Fruit fly (Drosophila melanogaster) whole organism, embryonic: ENCODE measurements around the gene CG43051.

Experiments
- ATbp ChIP-seq: fragments of 200-800 bp; sonication (Bioruptor generic); optimal IDR thresholded peaks from 2 replicates; lab custom pipeline; 2017; ENCODE audit warnings: missing biosample characterization, mild to moderate bottlenecking, missing genetic modification characterization, missing genetic modification reagents
- Abd-B ChIP-seq: fragments of 200-800 bp; sonication (Bioruptor generic); optimal IDR thresholded peaks from 2 replicates; lab custom pipeline; 2018; ENCODE audit warnings: missing biosample characterization, mild to moderate bottlenecking, missing genetic modification characterization, moderate library complexity
- Antp ChIP-seq: fragments of 200-800 bp; sonication (Bioruptor generic); optimal IDR thresholded peaks from 3 replicates; lab custom pipeline; 2016; ENCODE audit warnings: missing biosample characterization, missing genetic modification characterization
- Atf6 ChIP-seq: fragments of 200-800 bp; sonication (Bioruptor generic); IDR thresholded peaks from 2 replicates; pipeline ENCODE4 v1.3.6; 2022; ENCODE audit warnings: missing biosample characterization, missing genetic modification characterization
- Bdp1 ChIP-seq: fragments of 200-800 bp; sonication (Bioruptor generic); optimal IDR thresholded peaks from 3 replicates; lab custom pipeline; 2016; ENCODE audit warnings: missing biosample characterization, missing genetic modification characterization
- CG11695 ChIP-seq: fragments of 200-800 bp; sonication (Bioruptor generic); IDR thresholded peaks from 3 replicates; pipeline ENCODE4 v1.3.6; 2022; ENCODE audit warnings: missing biosample characterization, missing genetic modification characterization
- CG1233 ChIP-seq: fragments of 200-800 bp; sonication (Bioruptor generic); optimal IDR thresholded peaks from 4 replicates; lab custom pipeline; 2018; ENCODE audit warnings: missing biosample characterization, mild to moderate bottlenecking, missing genetic modification characterization
- CG14441 ChIP-seq: fragments of 200-800 bp; sonication (Bioruptor generic); IDR thresholded peaks from 2 replicates; pipeline ENCODE4 v1.3.6; 2022; ENCODE audit warnings: missing biosample characterization, missing genetic modification characterization
- CG15073 ChIP-seq: fragments of 200-800 bp; sonication (Bioruptor generic); optimal IDR thresholded peaks from 2 replicates; lab custom pipeline; 2016; ENCODE audit warnings: missing biosample characterization, missing genetic modification characterization
- CG17359 ChIP-seq: fragments of 200-800 bp; sonication (Bioruptor generic); optimal IDR thresholded peaks from 3 replicates; lab custom pipeline; 2018; ENCODE audit warnings: missing biosample characterization, mild to moderate bottlenecking, missing genetic modification characterization, moderate library complexity
- CG17361 ChIP-seq: fragments of 200-800 bp; sonication (Bioruptor generic); IDR thresholded peaks from 3 replicates; pipeline ENCODE4 v1.3.6; 2022; ENCODE audit warnings: missing biosample characterization, missing genetic modification characterization
- CG17912 ChIP-seq: fragments of 200-800 bp; sonication (Bioruptor generic); optimal IDR thresholded peaks from 2 replicates; lab custom pipeline; 2018; ENCODE audit warnings: missing biosample characterization, mild to moderate bottlenecking, missing genetic modification characterization
- CG2116 ChIP-seq: fragments of 200-800 bp; sonication (Bioruptor generic); optimal IDR thresholded peaks from 3 replicates; lab custom pipeline; 2018; ENCODE audit warnings: missing biosample characterization, mild to moderate bottlenecking, missing genetic modification characterization
- CG2120 ChIP-seq: fragments of 200-800 bp; sonication (Bioruptor generic); optimal IDR thresholded peaks from 3 replicates; lab custom pipeline; 2016; ENCODE audit warnings: missing biosample characterization, missing genetic modification characterization
- CG30403 ChIP-seq: fragments of 200-800 bp; sonication (Bioruptor generic); optimal IDR thresholded peaks from 3 replicates; lab custom pipeline; 2016; ENCODE audit warnings: missing biosample characterization, missing genetic modification characterization
- CG30431 ChIP-seq: fragments of 200-800 bp; sonication (Bioruptor generic); optimal IDR thresholded peaks from 2 replicates; lab custom pipeline; 2017; ENCODE audit warnings: missing biosample characterization, missing genetic modification characterization
- CG34422 ChIP-seq: fragments of 200-800 bp; sonication (Bioruptor generic); IDR thresholded peaks from 3 replicates; pipeline ENCODE4 v1.3.6; 2022; ENCODE audit warnings: missing biosample characterization, missing genetic modification characterization
- CG3838 ChIP-seq: fragments of 200-800 bp; sonication (Bioruptor generic); optimal IDR thresholded peaks from 3 replicates; lab custom pipeline; 2016; ENCODE audit warnings: missing biosample characterization, missing genetic modification characterization
- CG4282 ChIP-seq: fragments of 200-800 bp; sonication (Bioruptor generic); optimal IDR thresholded peaks from 2 replicates; lab custom pipeline; 2016; ENCODE audit warnings: missing biosample characterization, missing genetic modification characterization
- CG4854 ChIP-seq: fragments of 200-800 bp; sonication (Bioruptor generic); optimal IDR thresholded peaks from 2 replicates; lab custom pipeline; 2016; ENCODE audit warnings: missing biosample characterization, missing genetic modification characterization, inconsistent platforms
- CG6175 ChIP-seq: fragments of 200-800 bp; sonication (Bioruptor generic); IDR thresholded peaks from 3 replicates; pipeline ENCODE4 v1.3.6; 2022; ENCODE audit warnings: missing biosample characterization, missing genetic modification characterization
- CG6854 ChIP-seq: fragments of 200-800 bp; sonication (Bioruptor generic); optimal IDR thresholded peaks from 3 replicates; lab custom pipeline; 2017; ENCODE audit warnings: missing biosample characterization, mild to moderate bottlenecking, missing genetic modification characterization
- CG8359 ChIP-seq: fragments of 200-800 bp; sonication (Bioruptor generic); optimal IDR thresholded peaks from 2 replicates; lab custom pipeline; 2017; ENCODE audit warnings: missing biosample characterization, mild to moderate bottlenecking, missing genetic modification characterization, borderline replicate concordance
- CG8944 ChIP-seq: fragments of 200-800 bp; sonication (Bioruptor generic); optimal IDR thresholded peaks from 3 replicates; lab custom pipeline; 2016; ENCODE audit warnings: missing biosample characterization, missing genetic modification characterization
- CG9727 ChIP-seq: fragments of 200-800 bp; sonication (Bioruptor generic); optimal IDR thresholded peaks from 3 replicates; lab custom pipeline; 2017; ENCODE audit warnings: missing biosample characterization, mild to moderate bottlenecking, missing genetic modification characterization
- CkIIα-i1 ChIP-seq: fragments of 200-800 bp; sonication (Bioruptor generic); IDR thresholded peaks from 2 replicates; pipeline ENCODE4 v1.3.6; 2022; ENCODE audit warnings: missing biosample characterization, missing genetic modification characterization
- H2.0 ChIP-seq: fragments of 200-800 bp; sonication (Bioruptor generic); IDR thresholded peaks from 2 replicates; pipeline ENCODE4 v1.3.6; 2022; ENCODE audit warnings: missing biosample characterization, missing genetic modification characterization
- Jarid2 ChIP-seq: fragments of 200-800 bp; sonication (Bioruptor generic); optimal IDR thresholded peaks from 3 replicates; lab custom pipeline; 2017; ENCODE audit warnings: mild to moderate bottlenecking, missing biosample characterization, missing genetic modification reagents, missing genetic modification characterization
- Kr ChIP-seq: fragments of 200-800 bp; sonication (Bioruptor generic); optimal IDR thresholded peaks from 2 replicates; lab custom pipeline; 2017; ENCODE audit warnings: missing biosample characterization, mild to moderate bottlenecking, missing genetic modification characterization
- MESR4 ChIP-seq: fragments of 200-800 bp; sonication (Bioruptor generic); optimal IDR thresholded peaks from 2 replicates; lab custom pipeline; 2018; ENCODE audit warnings: missing biosample characterization, mild to moderate bottlenecking, missing genetic modification characterization, moderate library complexity
- Mes4 ChIP-seq: fragments of 200-800 bp; sonication (Bioruptor generic); optimal IDR thresholded peaks from 2 replicates; lab custom pipeline; 2016; ENCODE audit warnings: missing biosample characterization, missing genetic modification characterization
- NK7.1 ChIP-seq: fragments of 200-800 bp; sonication (Bioruptor generic); optimal IDR thresholded peaks from 3 replicates; lab custom pipeline; 2016; ENCODE audit warnings: missing biosample characterization, missing genetic modification characterization
- Side ChIP-seq: fragments of 200-800 bp; sonication (Bioruptor generic); optimal IDR thresholded peaks from 2 replicates; lab custom pipeline; 2016; ENCODE audit warnings: missing biosample characterization, missing genetic modification characterization
- Sry-β ChIP-seq: fragments of 200-800 bp; sonication (Bioruptor generic); optimal IDR thresholded peaks from 2 replicates; lab custom pipeline; 2018; ENCODE audit warnings: missing biosample characterization, mild to moderate bottlenecking, missing genetic modification characterization, moderate library complexity
- Ssrp ChIP-seq: fragments of 200-800 bp; sonication (Bioruptor generic); optimal IDR thresholded peaks from 2 replicates; lab custom pipeline; 2018; ENCODE audit warnings: missing biosample characterization, mild to moderate bottlenecking, missing genetic modification characterization, moderate library complexity
- Usf ChIP-seq: fragments of 200-800 bp; sonication (Bioruptor generic); optimal IDR thresholded peaks from 2 replicates; lab custom pipeline; 2017; ENCODE audit warnings: missing genotype, missing biosample characterization, missing genetic modification characterization
- abd-A ChIP-seq: fragments of 200-800 bp; sonication (Bioruptor generic); optimal IDR thresholded peaks from 3 replicates; lab custom pipeline; 2019; ENCODE audit warnings: missing biosample characterization, mild to moderate bottlenecking, missing genetic modification characterization, moderate library complexity
- ara ChIP-seq: fragments of 200-800 bp; sonication (Bioruptor generic); IDR thresholded peaks from 2 replicates; pipeline ENCODE4 v1.3.6; 2022; ENCODE audit warnings: missing biosample characterization, missing genetic modification characterization
- cas ChIP-seq: fragments of 200-800 bp; sonication (Bioruptor generic); IDR thresholded peaks from 2 replicates; pipeline ENCODE4 v1.3.6; 2022; ENCODE audit warnings: missing biosample characterization, missing genetic modification characterization
- caup ChIP-seq: fragments of 200-800 bp; sonication (Bioruptor generic); optimal IDR thresholded peaks from 3 replicates; lab custom pipeline; 2017; ENCODE audit warnings: missing biosample characterization, mild to moderate bottlenecking, missing genetic modification characterization, moderate library complexity; ENCODE audit not compliant: severe bottlenecking
- dm ChIP-seq: fragments of 200-800 bp; sonication (Bioruptor generic); optimal IDR thresholded peaks from 3 replicates; lab custom pipeline; 2016; ENCODE audit warnings: missing biosample characterization, missing genetic modification characterization
- esg ChIP-seq: fragments of 200-800 bp; sonication (Bioruptor generic); conservative IDR thresholded peaks from 2 replicates; pipeline ENCODE4 v1.3.6; 2022; ENCODE audit warnings: missing biosample characterization, missing genetic modification characterization
- eyg ChIP-seq: fragments of 200-800 bp; sonication (Bioruptor generic); optimal IDR thresholded peaks from 3 replicates; lab custom pipeline; 2016; ENCODE audit warnings: missing biosample characterization, missing genetic modification characterization
- klu ChIP-seq: fragments of 200-800 bp; sonication (Bioruptor generic); IDR thresholded peaks from 2 replicates; pipeline ENCODE4 v1.3.6; 2022; ENCODE audit warnings: missing biosample characterization, missing genetic modification characterization
- mld ChIP-seq: fragments of 200-800 bp; sonication (Bioruptor generic); IDR thresholded peaks from 3 replicates; pipeline ENCODE4 v1.3.6; 2022; ENCODE audit warnings: missing biosample characterization, missing genetic modification characterization; ENCODE audit not compliant: partially characterized antibody
- nom ChIP-seq: fragments of 200-800 bp; sonication (Bioruptor generic); optimal IDR thresholded peaks from 2 replicates; lab custom pipeline; 2017; ENCODE audit warnings: missing biosample characterization, missing genetic modification characterization, mild to moderate bottlenecking, moderate library complexity, missing genetic modification reagents
- run ChIP-seq: fragments of 200-800 bp; sonication (Bioruptor generic); optimal IDR thresholded peaks from 3 replicates; lab custom pipeline; 2018; ENCODE audit warnings: missing biosample characterization, mild to moderate bottlenecking, missing genetic modification characterization
- sens ChIP-seq: fragments of 200-800 bp; sonication (Bioruptor generic); peaks from one replicate; lab custom pipeline; 2016; ENCODE audit warnings: missing biosample characterization, missing genetic modification characterization
- tgo ChIP-seq: fragments of 200-800 bp; sonication (Bioruptor generic); IDR thresholded peaks from 3 replicates; pipeline ENCODE4 v1.3.6; 2022; ENCODE audit warnings: missing biosample characterization, missing genetic modification characterization
- tin ChIP-seq: fragments of 200-800 bp; sonication (Bioruptor generic); optimal IDR thresholded peaks from 3 replicates; lab custom pipeline; 2016; ENCODE audit warnings: missing biosample characterization, missing genetic modification characterization
- tx ChIP-seq: fragments of 200-800 bp; sonication (Bioruptor generic); optimal IDR thresholded peaks from 2 replicates; lab custom pipeline; 2016; ENCODE audit warnings: missing biosample characterization, missing genetic modification characterization
- zf30C ChIP-seq: fragments of 200-800 bp; sonication (Bioruptor generic); optimal IDR thresholded peaks from 3 replicates; lab custom pipeline; 2018; ENCODE audit warnings: missing biosample characterization, mild to moderate bottlenecking, missing genetic modification characterization

CG43051 gene

dm6 chr2L:12548944-12549343, 41.2 kb downstream of the CG43051 start (continued):
- no peak for TF ChIP-seq Sry-β (GFP tag; lab: Kevin White, UChicago)
- peak; percentile 42; the same call in 1 of the 2 replicates for TF ChIP-seq Atf6 (GFP tag; lab: Robert Waterston, UW)
- TF ChIP-seq CG17359 (tag; lab: Kevin White, UChicago) = peak; percentile 46
- TF ChIP-seq CG17361 = peak; percentile 37; the same call in 2 of the 3 replicates
- TF ChIP-seq Mes4 (GFP tag; lab: Kevin White, UChicago) = no peak
- no peak for TF ChIP-seq CG30403 (GFP tag; lab: Kevin White, UChicago)
- no peak for TF ChIP-seq cas (GFP tag; lab: Robert Waterston, UW)
- TF ChIP-seq CG34422 (GFP tag; lab: Robert Waterston, UW) = 0 out of 3 replicates have a peak, but pooled peaks have one; percentile 42
- no peak for TF ChIP-seq CG2120 (GFP tag; lab: Kevin White, UChicago)
- no peak for TF ChIP-seq CG6175
- TF ChIP-seq H2.0 (GFP tag; lab: Robert Waterston, UW) = no peak
- TF ChIP-seq CG6854 (GFP tag; lab: Kevin White, UChicago) = no peak
- TF ChIP-seq MESR4 (GFP tag; lab: Kevin White, UChicago) = no peak
- TF ChIP-seq CG30431 (GFP tag; lab: Kevin White, UChicago) = no peak
- no peak for TF ChIP-seq NK7.1 (GFP tag; lab: Kevin White, UChicago)
- TF ChIP-seq ATbp (GFP tag; lab: Kevin White, UChicago) = no peak
- TF ChIP-seq CG8944 (GFP tag; lab: Kevin White, UChicago) = no peak
- TF ChIP-seq Kr = no peak
- no peak for TF ChIP-seq CkIIα-i1 (GFP tag; lab: Robert Waterston, UW)
- peak; percentile 55; the same call in 1 of the 2 replicates for TF ChIP-seq ara (GFP tag; lab: Robert Waterston, UW)
- peak; percentile 36 for TF ChIP-seq Abd-B (GFP tag; lab: Kevin White, UChicago)
- TF ChIP-seq Usf (GFP tag; lab: Kevin White, UChicago) = no peak
- no peak for TF ChIP-seq eyg (GFP tag; lab: Kevin White, UChicago)
- peak; percentile 28 for TF ChIP-seq caup
- peak; percentile 16; the same call in 1 of the 2 replicates for TF ChIP-seq esg
- TF ChIP-seq CG9727 (GFP tag; lab: Kevin White, UChicago) = peak; percentile 45
- no peak for TF ChIP-seq CG8359 (GFP tag; lab: Kevin White, UChicago)
- TF ChIP-seq tin (GFP tag; lab: Kevin White, UChicago) = no peak
- TF ChIP-seq CG15073 (GFP tag; lab: Kevin White, UChicago) = no peak
- no peak for TF ChIP-seq CG4282 (GFP tag; lab: Kevin White, UChicago)
- peak; percentile 26 for TF ChIP-seq CG1233
- no peak for TF ChIP-seq mld (GFP tag; lab: Robert Waterston, UW)
- no peak for TF ChIP-seq dm (GFP tag; lab: Kevin White, UChicago)
- 0 out of 3 replicates have a peak, but pooled peaks have one; percentile 38 for TF ChIP-seq CG11695 (GFP tag; lab: Robert Waterston, UW)
- no peak for TF ChIP-seq klu
- TF ChIP-seq CG2116 (GFP tag; lab: Kevin White, UChicago) = no peak
- TF ChIP-seq abd-A (tag; lab: Kevin White, UChicago) = no peak
- TF ChIP-seq run = no peak
- TF ChIP-seq sens (GFP tag; lab: Kevin White, UChicago) = no peak
- TF ChIP-seq CG14441 (GFP tag; lab: Robert Waterston, UW) = peak; percentile 37; the same call in 1 of the 2 replicates
- TF ChIP-seq CG17912 (GFP tag; lab: Kevin White, UChicago) = no peak
- no peak for TF ChIP-seq zf30C (GFP tag; lab: Kevin White, UChicago)
- TF ChIP-seq tx (GFP tag; lab: Kevin White, UChicago) = no peak
- TF ChIP-seq Jarid2 (GFP tag; lab: Kevin White, UChicago) = no peak
- no peak for TF ChIP-seq Antp (GFP tag; lab: Kevin White, UChicago)
- no peak for TF ChIP-seq nom (GFP tag; lab: Kevin White, UChicago)
- no peak for TF ChIP-seq Side (GFP tag; lab: Kevin White, UChicago)
- no peak for TF ChIP-seq CG3838 (GFP tag; lab: Kevin White, UChicago)
- TF ChIP-seq Bdp1 (GFP tag; lab: Kevin White, UChicago) = no peak
- TF ChIP-seq CG4854 (GFP tag; lab: Kevin White, UChicago) = no peak
- TF ChIP-seq tgo (GFP tag; lab: Robert Waterston, UW) = no peak
- no peak for TF ChIP-seq Ssrp (tag; lab: Kevin White, UChicago)
